Worm (Caenorhabditis elegans): ENCODE measurements around the gene Y48G9A.11.

DNA sequence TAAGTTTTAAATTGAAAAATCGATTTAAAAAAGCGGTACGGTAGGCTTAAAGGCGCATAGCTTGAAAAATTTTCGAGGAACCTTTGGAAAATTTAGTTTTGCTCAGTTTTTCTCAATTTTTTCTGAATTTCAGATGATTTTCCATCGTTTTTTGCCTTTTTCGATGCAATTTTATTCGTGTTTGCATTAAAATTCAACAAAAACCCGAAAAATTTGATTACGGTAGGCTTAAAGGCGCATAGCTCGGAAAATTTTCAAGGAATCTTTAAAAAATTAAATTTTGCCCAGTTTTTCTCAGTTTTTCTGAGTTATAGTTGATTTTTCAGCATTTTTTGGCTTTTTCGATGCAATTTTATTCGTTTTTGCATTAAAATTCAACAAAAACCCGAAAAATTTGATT, 15.4 kb downstream of the Y48G9A.11 start:
- TF ChIP-seq sptf-1 (tag; optimal IDR thresholded peaks at IDR 0.05), result no peak
- no peak for TF ChIP-seq ceh-82 (tag; optimal IDR thresholded peaks at IDR 0.05)
- TF ChIP-seq nhr-76 (tag; optimal IDR thresholded peaks at IDR 0.05), result no peak
- TF ChIP-seq nhr-12 (tag; optimal IDR thresholded peaks at IDR 0.05), result no peak
- TF ChIP-seq nhr-77 (tag; optimal IDR thresholded peaks at IDR 0.05), result no peak
- no peak for TF ChIP-seq fkh-4 (tag; optimal IDR thresholded peaks at IDR 0.05; ENCODE audit: borderline replicate concordance)
- TF ChIP-seq nhr-237 (tag; optimal IDR thresholded peaks at IDR 0.05), result no peak
- TF ChIP-seq mdl-1 (tag; optimal IDR thresholded peaks at IDR 0.05), result no peak
- no peak for TF ChIP-seq egl-27 (tag; optimal IDR thresholded peaks at IDR 0.05)
- no peak for TF ChIP-seq ztf-4 (tag; optimal IDR thresholded peaks at IDR 0.05)
- no peak for TF ChIP-seq tbx-2 (tag; optimal IDR thresholded peaks at IDR 0.05)
- no peak for TF ChIP-seq zag-1 (tag; optimal IDR thresholded peaks at IDR 0.05)

All from whole organism, L1 larva.